Fruit fly (Drosophila melanogaster): ENCODE data around the gene P5CS.

The P5CS gene

dm6 chr3L:21971735-21972134 is at the start of gene P5CS:
P5CS (plus strand) TSS chr3L:21972002.
- TF ChIP-seq spab (GFP tag; optimal IDR thresholded peaks at IDR 0.05): no peak
- TF ChIP-seq vri (GFP tag; optimal IDR thresholded peaks at IDR 0.05): peak; percentile 65
- peak; percentile 99 for TF ChIP-seq svp (GFP tag)
- peak; percentile 76 for TF ChIP-seq Eip93F (GFP tag; optimal IDR thresholded peaks at IDR 0.05)
- TF ChIP-seq CG7368 (GFP tag; optimal IDR thresholded peaks at IDR 0.05): no peak
- TF ChIP-seq achi (GFP tag; optimal IDR thresholded peaks at IDR 0.05): no peak
- TF ChIP-seq CG6163 (GFP tag; IDR thresholded peaks at IDR 0.05): no peak

dm6 chr3L:21930179-21930578 is 41.6 kb upstream of the P5CS start:
- no peak for TF ChIP-seq Eip75B (GFP tag; optimal IDR thresholded peaks at IDR 0.05)
- peak; percentile 22; the same call in 1 of the 2 replicates for TF ChIP-seq CG15336 (GFP tag; IDR thresholded peaks at IDR 0.05)
- TF ChIP-seq CG6276 (GFP tag; optimal IDR thresholded peaks at IDR 0.05): no peak

- TF ChIP-seq topi (GFP tag; optimal IDR thresholded peaks at IDR 0.05) (no peak), Ets96B (tag; optimal IDR thresholded peaks at IDR 0.05) (peak; percentile 22), Hr39 (GFP tag; optimal IDR thresholded peaks at IDR 0.05) (no peak), CG3032 (tag; optimal IDR thresholded peaks at IDR 0.05) (no peak), CG6808 (GFP tag; optimal IDR thresholded peaks at IDR 0.05) (peak; percentile 72), cyc (GFP tag; optimal IDR thresholded peaks at IDR 0.05) (no peak), Met (GFP tag; optimal IDR thresholded peaks at IDR 0.05) (no peak), Eip93F (GFP tag; optimal IDR thresholded peaks at IDR 0.05) (no peak), net (GFP tag; optimal IDR thresholded peaks at IDR 0.05) (peak; percentile 46), spab (GFP tag; optimal IDR thresholded peaks at IDR 0.05) (peak; percentile 66), esn (GFP tag; optimal IDR thresholded peaks at IDR 0.05) (no peak), CG6276 (GFP tag; optimal IDR thresholded peaks at IDR 0.05) (peak; percentile 77), CG1621 (tag; optimal IDR thresholded peaks at IDR 0.05) (peak; percentile 50), CG8632 (GFP tag; optimal IDR thresholded peaks at IDR 0.05) (no peak), CG3919 (GFP tag; optimal IDR thresholded peaks at IDR 0.05) (no peak), svp (GFP tag) (peak; percentile 95), Eip78C (GFP tag) (peak; percentile 81), lz (GFP tag; optimal IDR thresholded peaks at IDR 0.05) (no peak), Ets21C (GFP tag; optimal IDR thresholded peaks at IDR 0.05) (no peak), Sox14 (GFP tag; optimal IDR thresholded peaks at IDR 0.05) (peak; percentile 10), CG10631 (GFP tag; optimal IDR thresholded peaks at IDR 0.05) (no peak), achi (GFP tag; optimal IDR thresholded peaks at IDR 0.05) (peak; percentile 18), CG6792 (GFP tag; optimal IDR thresholded peaks at IDR 0.05) (no peak), Hr4 (GFP tag; optimal IDR thresholded peaks at IDR 0.05) (peak; percentile 28), Smox (GFP tag; optimal IDR thresholded peaks at IDR 0.05) (no peak), Sox102F (GFP tag; optimal IDR thresholded peaks at IDR 0.05) (no peak), pdm3 (GFP tag; optimal IDR thresholded peaks at IDR 0.05) (no peak), OdsH (GFP tag; optimal IDR thresholded peaks at IDR 0.05) (peak; percentile 10), fd59A (GFP tag; optimal IDR thresholded peaks at IDR 0.05) (no peak), CG6854 (GFP tag; optimal IDR thresholded peaks at IDR 0.05) (no peak), CG34406 (GFP tag; optimal IDR thresholded peaks at IDR 0.05) (no peak), CG8119 (GFP tag; IDR thresholded peaks at IDR 0.05) (0 out of 3 replicates have a peak, but pooled peaks have one; percentile 30), vri (GFP tag; optimal IDR thresholded peaks at IDR 0.05) (no peak), CG11762 (GFP tag; optimal IDR thresholded peaks at IDR 0.05; ENCODE audit: insufficient read depth) (no peak), CG6163 (GFP tag; IDR thresholded peaks at IDR 0.05) (no peak; the same call in 2 of the 3 replicates), CG7368 (GFP tag; optimal IDR thresholded peaks at IDR 0.05) (no peak), CG16779 (tag; optimal IDR thresholded peaks at IDR 0.05) (no peak), salr (GFP tag; optimal IDR thresholded peaks at IDR 0.05) (no peak), CG10669 (GFP tag; optimal IDR thresholded peaks at IDR 0.05) (peak; percentile 44), CG11902 (GFP tag; optimal IDR thresholded peaks at IDR 0.05) (no peak), CG4318 (GFP tag; optimal IDR thresholded peaks at IDR 0.05) (no peak), fd85E (GFP tag; optimal IDR thresholded peaks at IDR 0.05) (no peak), CG15336 (GFP tag; IDR thresholded peaks at IDR 0.05) (peak; percentile 30; the same call in 1 of the 2 replicates), Gug (GFP tag; IDR thresholded peaks at IDR 0.05) (no peak), CG9139 (GFP tag; optimal IDR thresholded peaks at IDR 0.05) (peak; percentile 67), CG31627 (GFP tag; optimal IDR thresholded peaks at IDR 0.05) (no peak)
These were observed 37.3 kb upstream of the P5CS start, which contains the start of gene SLC22A for dm6 chr3L:21934462-21934861. SLC22A (plus strand) TSS chr3L:21934704.
